Fruit fly (Drosophila melanogaster) whole organism, prepupa: ENCODE results near the gene CG9498.

Experiments
- CG10631 ChIP-seq: fragments of 200-800 bp; sonication (Bioruptor generic); optimal IDR thresholded peaks from 2 replicates; lab custom pipeline; 2016; ENCODE audit warnings: missing biosample characterization, missing genetic modification characterization
- CG10669 ChIP-seq: fragments of 200-800 bp; sonication (Bioruptor generic); optimal IDR thresholded peaks from 3 replicates; lab custom pipeline; 2018; ENCODE audit warnings: missing biosample characterization, mild to moderate bottlenecking, missing genetic modification characterization, moderate library complexity
- CG11294 ChIP-seq: fragments of 200-800 bp; sonication (Bioruptor generic); IDR thresholded peaks from 2 replicates; pipeline ENCODE4 v1.3.6; 2022; ENCODE audit warnings: missing biosample characterization, missing genetic modification characterization
- CG11902 ChIP-seq: fragments of 200-800 bp; sonication (Bioruptor generic); optimal IDR thresholded peaks from 3 replicates; lab custom pipeline; 2016; ENCODE audit warnings: missing biosample characterization, missing genetic modification characterization
- CG1621 ChIP-seq: fragments of 200-800 bp; sonication (Bioruptor generic); optimal IDR thresholded peaks from 3 replicates; lab custom pipeline; 2018; ENCODE audit warnings: missing biosample characterization, mild to moderate bottlenecking, missing genetic modification characterization
- CG34406 ChIP-seq: fragments of 200-800 bp; sonication (Bioruptor generic); optimal IDR thresholded peaks from 3 replicates; lab custom pipeline; 2016; ENCODE audit warnings: missing biosample characterization, missing genetic modification characterization
- CG3919 ChIP-seq: fragments of 200-800 bp; sonication (Bioruptor generic); optimal IDR thresholded peaks from 3 replicates; lab custom pipeline; 2016; ENCODE audit warnings: missing biosample characterization, missing genetic modification characterization
- CG4318 ChIP-seq: fragments of 200-800 bp; sonication (Bioruptor generic); optimal IDR thresholded peaks from 3 replicates; lab custom pipeline; 2017; ENCODE audit warnings: missing biosample characterization, mild to moderate bottlenecking, missing genetic modification characterization
- CG6163 ChIP-seq: fragments of 200-800 bp; sonication (Bioruptor generic); IDR thresholded peaks from 3 replicates; pipeline ENCODE4 v1.3.6; 2022; ENCODE audit warnings: missing biosample characterization, missing genetic modification characterization
- CG6276 ChIP-seq: fragments of 200-800 bp; sonication (Bioruptor generic); optimal IDR thresholded peaks from 2 replicates; lab custom pipeline; 2017; ENCODE audit warnings: missing biosample characterization, mild to moderate bottlenecking, missing genetic modification characterization
- CG6808 ChIP-seq: fragments of 200-800 bp; sonication (Bioruptor generic); optimal IDR thresholded peaks from 3 replicates; lab custom pipeline; 2017; ENCODE audit warnings: missing biosample characterization, missing genetic modification characterization, mild to moderate bottlenecking, moderate library complexity, missing genetic modification reagents
- CG6854 ChIP-seq: fragments of 200-800 bp; sonication (Bioruptor generic); optimal IDR thresholded peaks from 2 replicates; lab custom pipeline; 2017; ENCODE audit warnings: missing biosample characterization, mild to moderate bottlenecking, missing genetic modification characterization
- CG8632 ChIP-seq: fragments of 200-800 bp; sonication (Bioruptor generic); optimal IDR thresholded peaks from 3 replicates; lab custom pipeline; 2016; ENCODE audit warnings: missing biosample characterization, missing genetic modification characterization
- Eip78C ChIP-seq: fragments of 200-800 bp; sonication (Bioruptor generic); peaks from one replicate; lab custom pipeline; 2016; ENCODE audit warnings: missing biosample characterization, missing genetic modification characterization
- Gug ChIP-seq: fragments of 200-800 bp; sonication (Bioruptor generic); IDR thresholded peaks from 2 replicates; pipeline ENCODE4 v1.3.6; 2022; ENCODE audit warnings: missing biosample characterization, missing genetic modification characterization
- Hr39 ChIP-seq: fragments of 200-800 bp; sonication (Bioruptor generic); optimal IDR thresholded peaks from 2 replicates; lab custom pipeline; 2016; ENCODE audit warnings: missing biosample characterization, missing genetic modification characterization
- Lpt ChIP-seq: fragments of 200-800 bp; sonication (Bioruptor generic); optimal IDR thresholded peaks from 3 replicates; lab custom pipeline; 2016; ENCODE audit warnings: missing biosample characterization, missing genetic modification characterization
- Sox102F ChIP-seq: fragments of 200-800 bp; sonication (Bioruptor generic); optimal IDR thresholded peaks from 2 replicates; lab custom pipeline; 2016; ENCODE audit warnings: missing biosample characterization, mild to moderate bottlenecking, missing genetic modification characterization
- Sox14 ChIP-seq: fragments of 200-800 bp; sonication (Bioruptor generic); optimal IDR thresholded peaks from 3 replicates; lab custom pipeline; 2016; ENCODE audit warnings: missing biosample characterization, missing genetic modification characterization
- Sox15 ChIP-seq: fragments of 200-800 bp; sonication (Bioruptor generic); optimal IDR thresholded peaks from 3 replicates; lab custom pipeline; 2016; ENCODE audit warnings: missing biosample characterization, missing genetic modification characterization
- achi ChIP-seq: fragments of 200-800 bp; sonication (Bioruptor generic); optimal IDR thresholded peaks from 3 replicates; lab custom pipeline; 2016; ENCODE audit warnings: missing biosample characterization, missing genetic modification characterization
- dac ChIP-seq: fragments of 200-800 bp; sonication (Bioruptor generic); optimal IDR thresholded peaks from 2 replicates; lab custom pipeline; 2017; ENCODE audit warnings: missing biosample characterization, mild to moderate bottlenecking, missing genetic modification characterization
- eg ChIP-seq: fragments of 200-800 bp; sonication (Bioruptor generic); IDR thresholded peaks from 3 replicates; pipeline ENCODE4 v1.3.6; 2022; ENCODE audit warnings: missing biosample characterization, missing genetic modification characterization
- fd59A ChIP-seq: fragments of 200-800 bp; sonication (Bioruptor generic); optimal IDR thresholded peaks from 2 replicates; lab custom pipeline; 2017; ENCODE audit warnings: missing biosample characterization, mild to moderate bottlenecking, missing genetic modification characterization, missing genetic modification reagents
- fd85E ChIP-seq: fragments of 200-800 bp; sonication (Bioruptor generic); optimal IDR thresholded peaks from 3 replicates; lab custom pipeline; 2016; ENCODE audit warnings: missing biosample characterization, missing genetic modification characterization
- fkh ChIP-seq: fragments of 200-800 bp; sonication (Bioruptor generic); optimal IDR thresholded peaks from 3 replicates; lab custom pipeline; 2017; ENCODE audit warnings: missing biosample characterization, mild to moderate bottlenecking, missing genetic modification characterization, moderate library complexity
- net ChIP-seq: fragments of 200-800 bp; sonication (Bioruptor generic); optimal IDR thresholded peaks from 3 replicates; lab custom pipeline; 2016; ENCODE audit warnings: missing biosample characterization, missing genetic modification characterization
- pdm3 ChIP-seq: fragments of 200-800 bp; sonication (Bioruptor generic); optimal IDR thresholded peaks from 3 replicates; lab custom pipeline; 2016; ENCODE audit warnings: missing biosample characterization, missing genetic modification characterization
- ss ChIP-seq, 2 experiments: fragments of 200-800 bp; sonication (Bioruptor generic); optimal IDR thresholded peaks; 2 replicates in 1 of 2; 3 replicates in 1 of 2; lab custom pipeline; 2017 to 2018; ENCODE audit warnings: mild to moderate bottlenecking in 2 of 2, missing biosample characterization in 2 of 2, missing genetic modification characterization in 2 of 2, moderate library complexity in 1 of 2
- svp ChIP-seq: fragments of 200-800 bp; sonication (Bioruptor generic); peaks from one replicate; lab custom pipeline; 2016; ENCODE audit warnings: missing biosample characterization, missing genetic modification characterization
- vri ChIP-seq: fragments of 200-800 bp; sonication (Bioruptor generic); optimal IDR thresholded peaks from 3 replicates; lab custom pipeline; 2016; ENCODE audit warnings: missing biosample characterization, mild to moderate bottlenecking, missing genetic modification characterization

CG9498 gene

DNA sequence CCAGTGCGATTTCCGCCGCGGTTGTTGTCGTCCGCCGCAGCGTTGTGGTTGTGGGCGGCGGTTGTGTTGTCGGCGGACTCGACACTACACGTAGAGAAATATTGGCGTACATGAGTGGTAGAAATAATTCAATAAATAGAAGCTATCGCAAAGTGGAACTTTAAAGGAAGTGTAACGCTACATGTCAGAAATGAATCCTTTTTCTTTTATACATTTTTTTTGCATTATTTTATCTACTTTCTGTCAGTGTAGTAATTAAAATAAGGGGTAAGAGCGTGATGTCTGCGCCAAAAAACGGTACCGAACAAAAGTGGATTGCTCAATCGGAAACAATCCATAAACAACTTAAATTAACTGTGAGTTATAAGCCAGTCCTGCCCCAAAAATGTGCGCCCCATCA, 28.4 kb upstream of the CG9498 start (continued):
- TF ChIP-seq Sox102F (no peak), fd85E (GFP tag; lab: Kevin White, UChicago) (no peak)

DNA sequence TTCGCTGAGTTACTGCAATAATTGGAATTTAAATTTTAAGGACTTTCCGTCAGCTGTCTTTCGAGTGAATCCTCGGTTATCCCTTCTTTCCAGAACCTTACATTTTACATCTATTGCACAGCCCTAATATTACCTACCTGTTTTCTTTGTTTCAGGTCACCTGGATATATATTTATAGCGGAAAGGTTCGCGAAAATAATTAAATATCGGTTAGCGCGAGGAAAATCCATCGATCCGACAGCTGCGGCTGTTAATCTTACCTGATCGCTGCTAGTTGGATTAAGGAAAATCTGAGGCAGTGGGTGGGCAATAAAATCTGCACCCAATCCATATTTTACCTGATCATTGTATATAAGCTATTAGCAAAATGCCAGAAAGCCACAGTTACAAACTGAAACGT, 22.3 kb upstream of the CG9498 start:
- TF ChIP-seq CG11902 (GFP tag; lab: Kevin White, UChicago) (no peak), CG10631 (GFP tag; lab: Kevin White, UChicago) (no peak), CG4318 (GFP tag; lab: Kevin White, UChicago) (no peak), fkh (GFP tag; lab: Kevin White, UChicago) (no peak), CG6163 (no peak), fd59A (GFP tag; lab: Kevin White, UChicago) (no peak)

DNA sequence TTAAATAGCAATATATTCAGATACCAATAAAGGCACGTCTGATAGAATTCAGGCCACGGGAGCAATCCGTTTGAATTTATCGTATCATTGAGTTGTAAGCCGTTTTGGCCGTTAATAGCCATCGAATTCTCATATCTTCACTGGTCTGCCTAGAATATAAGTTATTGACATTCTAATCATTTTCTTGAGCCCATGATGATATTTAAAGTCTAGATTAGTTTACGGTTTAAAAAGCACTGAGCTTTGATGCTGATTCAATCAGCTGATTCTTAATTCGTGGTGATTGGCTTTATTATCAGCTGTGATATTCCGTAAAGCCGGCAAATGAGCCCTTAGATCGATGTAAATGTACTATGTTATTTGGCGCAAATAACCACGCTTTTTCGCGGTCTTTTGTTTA, 21.3 kb upstream of the CG9498 start, which contains the start of gene slam:
Gene slam (plus strand): TSS at position 301 of the 400 bp plus-strand sequence.
- no peak for TF ChIP-seq fd85E (GFP tag; lab: Kevin White, UChicago)
- TF ChIP-seq dac (GFP tag; lab: Kevin White, UChicago) = no peak
- no peak for TF ChIP-seq CG11294 (GFP tag; lab: Robert Waterston, UW)
- TF ChIP-seq Lpt (GFP tag; lab: Kevin White, UChicago) = no peak
- TF ChIP-seq CG8632 (GFP tag; lab: Kevin White, UChicago) = no peak
- no peak for TF ChIP-seq CG11902 (GFP tag; lab: Kevin White, UChicago)
- no peak for TF ChIP-seq CG34406 (GFP tag; lab: Kevin White, UChicago)

DNA sequence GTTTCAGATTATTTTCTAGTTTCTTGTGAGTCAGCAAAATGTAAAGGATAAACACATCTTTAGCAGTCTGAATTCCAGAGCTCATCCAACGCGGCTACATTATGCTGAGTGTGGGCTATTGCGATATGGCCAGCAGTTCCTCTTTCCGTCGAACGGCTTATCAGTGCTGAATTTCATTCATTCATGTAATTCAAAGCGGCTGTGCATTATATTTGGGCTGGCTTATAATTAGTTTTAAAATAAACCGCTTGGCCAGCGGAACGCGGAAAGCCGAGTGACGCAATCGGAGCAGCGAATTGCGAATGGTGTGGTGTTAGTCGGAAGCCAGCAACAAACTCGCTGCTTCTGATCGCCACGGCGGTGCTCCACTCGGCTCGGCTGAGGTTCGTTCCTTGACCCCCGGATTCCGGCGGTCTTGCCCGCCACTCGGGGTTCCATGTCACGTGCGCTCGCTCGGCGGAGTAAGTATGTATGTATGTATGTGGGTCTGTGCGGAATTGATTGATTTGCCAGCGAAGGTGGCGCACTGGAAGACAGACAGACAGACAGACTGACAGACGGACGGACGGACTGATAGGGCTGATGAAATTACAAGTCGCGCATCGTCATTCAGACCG, 20.3 kb upstream of the CG9498 start:
- TF ChIP-seq Gug (no peak), CG3919 (GFP tag; lab: Kevin White, UChicago) (no peak), pdm3 (GFP tag; lab: Kevin White, UChicago) (no peak), CG4318 (GFP tag; lab: Kevin White, UChicago) (no peak), Lpt (GFP tag; lab: Kevin White, UChicago) (no peak), eg (no peak), CG11902 (GFP tag; lab: Kevin White, UChicago) (no peak), vri (peak; percentile 35), net (GFP tag; lab: Kevin White, UChicago) (no peak), CG6276 (no peak), svp (GFP tag; lab: Kevin White, UChicago) (peak; percentile 85), fd85E (GFP tag; lab: Kevin White, UChicago) (no peak), ss (GFP tag; optimal IDR thresholded peaks at IDR 0.05; lab: Kevin White, UChicago) (no peak), Hr39 (GFP tag; lab: Kevin White, UChicago) (no peak)

DNA sequence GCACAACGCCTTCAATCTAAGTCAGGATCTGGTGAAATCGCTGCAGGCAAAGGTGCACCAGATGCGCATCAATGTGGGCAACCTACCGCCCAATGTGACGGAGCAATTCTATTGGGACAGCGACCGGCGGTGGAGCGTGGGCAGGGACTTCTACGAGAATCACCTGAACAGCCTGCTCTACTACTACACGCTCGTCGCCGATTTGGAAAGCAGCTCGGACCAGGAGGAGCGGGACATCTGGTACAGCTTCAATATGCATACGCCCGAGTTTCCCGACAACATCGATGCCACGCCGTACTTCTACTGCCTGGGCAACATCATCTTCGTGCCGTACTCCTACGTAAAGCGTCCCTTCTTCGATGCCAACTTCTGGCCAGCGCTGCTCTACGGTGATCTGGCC, 18.5 kb upstream of the CG9498 start:
- TF ChIP-seq fd59A (GFP tag; lab: Kevin White, UChicago) (no peak), svp (GFP tag; lab: Kevin White, UChicago) (peak; percentile 5)

DNA sequence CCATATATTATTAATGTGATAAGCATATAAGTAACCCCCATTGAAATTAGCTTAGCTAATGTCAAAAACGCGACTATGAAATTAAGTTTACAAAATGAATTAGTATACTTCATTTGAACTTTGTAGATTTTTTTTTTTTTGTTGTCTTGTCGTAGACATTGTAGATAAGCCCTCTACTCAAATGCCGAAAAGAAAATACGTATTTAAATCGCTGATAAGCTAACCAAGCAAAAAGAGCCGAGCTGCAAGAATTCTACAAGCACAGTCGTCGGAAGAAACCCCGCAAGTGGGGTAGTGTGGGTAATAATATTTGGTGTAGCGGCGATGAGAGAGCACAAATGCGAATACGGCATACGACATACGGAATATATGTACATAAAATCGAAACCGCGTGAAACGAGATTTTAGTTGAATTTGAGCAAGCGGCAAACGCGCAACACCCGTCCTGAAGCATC, 16.7 kb upstream of the CG9498 start, which contains the start of gene Nepl4:
Gene Nepl4 (plus strand): TSS at position 405 of the 455 bp plus-strand sequence.
- no peak for TF ChIP-seq Sox14 (GFP tag; lab: Kevin White, UChicago)
- TF ChIP-seq CG10631 (GFP tag; lab: Kevin White, UChicago) = no peak
- TF ChIP-seq CG10669 (GFP tag; lab: Kevin White, UChicago) = no peak
- TF ChIP-seq fkh (GFP tag; lab: Kevin White, UChicago) = no peak
- no peak for TF ChIP-seq Eip78C (GFP tag; lab: Kevin White, UChicago)
- no peak for TF ChIP-seq CG3919 (GFP tag; lab: Kevin White, UChicago)
- TF ChIP-seq, all 60 proteins: peak for 0

DNA sequence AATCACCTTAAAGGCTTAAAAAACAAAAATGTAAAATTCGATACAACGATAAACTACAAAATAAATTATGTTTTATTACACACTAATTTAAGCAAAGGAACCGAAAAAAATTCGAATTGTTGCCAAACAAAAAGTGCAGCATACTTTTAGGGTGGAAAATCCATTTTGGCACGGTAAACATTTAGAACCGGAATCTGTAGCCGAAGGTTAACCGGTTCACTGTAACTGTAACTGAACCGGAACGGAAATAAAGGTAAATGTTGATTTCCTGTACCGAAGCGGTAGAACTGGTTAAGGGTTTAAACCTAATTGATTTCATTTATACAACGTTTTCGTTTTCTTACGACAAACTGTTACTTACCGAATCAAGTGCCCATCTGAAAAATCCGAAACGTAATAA, 16.1 kb upstream of the CG9498 start:
- TF ChIP-seq CG6808 (GFP tag; lab: Kevin White, UChicago) = no peak
- no peak for TF ChIP-seq CG6854 (GFP tag; lab: Kevin White, UChicago)
- peak; percentile 65 for TF ChIP-seq svp (GFP tag; lab: Kevin White, UChicago)
- TF ChIP-seq fd85E (GFP tag; lab: Kevin White, UChicago) = no peak
- TF ChIP-seq Sox15 (GFP tag; lab: Kevin White, UChicago) = no peak
- TF ChIP-seq CG4318 (GFP tag; lab: Kevin White, UChicago) = no peak
- no peak for TF ChIP-seq CG11294 (GFP tag; lab: Robert Waterston, UW)
- TF ChIP-seq achi (GFP tag; lab: Kevin White, UChicago) = no peak
- peak; percentile 21 for TF ChIP-seq CG1621 (tag; lab: Kevin White, UChicago)
- no peak for TF ChIP-seq net (GFP tag; lab: Kevin White, UChicago)
- no peak for TF ChIP-seq CG6276
- TF ChIP-seq CG3919 (GFP tag; lab: Kevin White, UChicago) = no peak
